Fruit fly (Drosophila melanogaster): ENCODE measurements around the gene CG42834.

DNA sequence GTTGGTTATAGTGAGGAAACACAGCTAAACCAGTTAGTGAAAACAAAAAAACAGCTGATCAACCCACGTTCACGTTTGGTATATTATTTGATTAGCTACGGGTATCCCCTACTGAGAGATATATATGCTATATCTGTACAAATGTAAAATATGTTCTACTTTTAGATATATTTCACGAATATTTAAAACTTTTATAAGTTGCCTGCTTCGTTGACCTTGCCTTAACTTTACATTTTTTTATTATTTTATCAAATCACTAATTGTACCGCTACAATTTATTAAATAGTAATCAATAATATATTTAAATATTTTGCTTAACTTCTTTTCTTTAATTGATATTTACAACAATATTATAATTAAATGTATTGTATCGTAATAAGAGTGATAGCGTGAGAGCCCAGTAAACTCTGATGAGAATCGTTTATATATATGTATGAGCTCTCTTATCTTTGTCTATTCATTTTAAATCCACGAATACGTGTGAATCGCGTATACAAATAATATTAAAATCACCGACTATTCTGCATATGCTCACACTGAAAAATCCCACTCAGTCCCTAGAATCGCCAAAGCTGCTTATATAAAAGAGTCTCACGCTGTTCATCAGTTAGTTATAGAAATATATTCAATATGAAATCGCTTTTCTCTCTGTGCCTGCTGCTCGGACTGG, 6.0 kb upstream of the CG42834 start, which contains the start of gene CG42821:
- no peak for TF ChIP-seq kay (GFP tag; ENCODE audit: borderline replicate concordance)
- TF ChIP-seq tj (GFP tag; optimal IDR thresholded peaks at IDR 0.05): no peak
- TF ChIP-seq ovo (GFP tag; optimal IDR thresholded peaks at IDR 0.05): no peak
- no peak for TF ChIP-seq CG7045 (GFP tag; optimal IDR thresholded peaks at IDR 0.05)
- TF ChIP-seq Hr96 (GFP tag; optimal IDR thresholded peaks at IDR 0.05): no peak
- no peak for TF ChIP-seq cnc (optimal IDR thresholded peaks at IDR 0.05)
- TF ChIP-seq bab1 (GFP tag; optimal IDR thresholded peaks at IDR 0.05): peak; percentile 23
- TF ChIP-seq CG1620 (GFP tag; optimal IDR thresholded peaks at IDR 0.05): no peak
- TF ChIP-seq Crg-1 (GFP tag; optimal IDR thresholded peaks at IDR 0.05): no peak
- TF ChIP-seq CG14711 (tag; optimal IDR thresholded peaks at IDR 0.05): peak; percentile 29

All from whole organism, adult.